Fruit fly (Drosophila melanogaster) whole organism, embryonic: Measurements from ENCODE around the gene mRpL13.

Experiments
- CG10267 ChIP-seq: fragments of 200-800 bp; sonication (Bioruptor generic); optimal IDR thresholded peaks from 2 replicates; lab custom pipeline; 2018; ENCODE audit warnings: missing biosample characterization, mild to moderate bottlenecking, missing genetic modification characterization, moderate library complexity
- CG11696 ChIP-seq: fragments of 200-800 bp; sonication (Bioruptor generic); IDR thresholded peaks from 2 replicates; pipeline ENCODE4 v1.3.6; 2022; ENCODE audit warnings: missing biosample characterization, missing genetic modification characterization
- CG11723 ChIP-seq: fragments of 200-800 bp; sonication (Bioruptor generic); optimal IDR thresholded peaks from 2 replicates; lab custom pipeline; 2017; ENCODE audit warnings: missing biosample characterization, mild to moderate bottlenecking, missing genetic modification characterization
- CG12391 ChIP-seq: fragments of 200-800 bp; sonication (Bioruptor generic); optimal IDR thresholded peaks from 3 replicates; lab custom pipeline; 2018; ENCODE audit warnings: missing biosample characterization, mild to moderate bottlenecking, missing genetic modification characterization, moderate library complexity
- CG12659 ChIP-seq: fragments of 200-800 bp; sonication (Bioruptor generic); optimal IDR thresholded peaks from 3 replicates; lab custom pipeline; 2017; ENCODE audit warnings: mild to moderate bottlenecking, missing biosample characterization, missing genetic modification reagents, missing genetic modification characterization
- CG13624 ChIP-seq: fragments of 200-800 bp; sonication (Bioruptor generic); optimal IDR thresholded peaks from 2 replicates; lab custom pipeline; 2016; ENCODE audit warnings: missing biosample characterization, missing genetic modification characterization
- CG1529 ChIP-seq: fragments of 200-800 bp; sonication (Bioruptor generic); optimal IDR thresholded peaks from 3 replicates; lab custom pipeline; 2018; ENCODE audit warnings: missing biosample characterization, missing genetic modification characterization
- CG16779 ChIP-seq: fragments of 200-800 bp; sonication (Bioruptor generic); IDR thresholded peaks from 2 replicates; pipeline ENCODE4 v1.3.6; 2022; ENCODE audit warnings: missing biosample characterization, missing genetic modification characterization
- CG17361 ChIP-seq: fragments of 200-800 bp; sonication (Bioruptor generic); IDR thresholded peaks from 3 replicates; pipeline ENCODE4 v1.3.6; 2022; ENCODE audit warnings: missing biosample characterization, missing genetic modification characterization
- CG17385 ChIP-seq: fragments of 200-800 bp; sonication (Bioruptor generic); optimal IDR thresholded peaks from 3 replicates; lab custom pipeline; 2018; ENCODE audit warnings: missing biosample characterization, mild to moderate bottlenecking, missing genetic modification characterization
- CG17802 ChIP-seq: fragments of 200-800 bp; sonication (Bioruptor generic); optimal IDR thresholded peaks from 2 replicates; lab custom pipeline; 2018; ENCODE audit warnings: missing biosample characterization, mild to moderate bottlenecking, missing genetic modification characterization, moderate library complexity
- CG17912 ChIP-seq: fragments of 200-800 bp; sonication (Bioruptor generic); optimal IDR thresholded peaks from 2 replicates; lab custom pipeline; 2018; ENCODE audit warnings: missing biosample characterization, mild to moderate bottlenecking, missing genetic modification characterization
- CG18262 ChIP-seq: fragments of 200-800 bp; optimal IDR thresholded peaks from 3 replicates; lab custom pipeline; 2019; ENCODE audit warnings: missing biosample characterization, mild to moderate bottlenecking, missing genetic modification characterization, moderate library complexity
- CG18599 ChIP-seq: fragments of 200-800 bp; sonication (Bioruptor generic); optimal IDR thresholded peaks from 3 replicates; lab custom pipeline; 2017; ENCODE audit warnings: missing biosample characterization, missing genetic modification characterization, mild to moderate bottlenecking, moderate library complexity, missing genetic modification reagents
- CG31224 ChIP-seq: fragments of 200-800 bp; sonication (Bioruptor generic); IDR thresholded peaks from 2 replicates; pipeline ENCODE4 v1.3.6; 2022; ENCODE audit warnings: missing biosample characterization, missing genetic modification characterization
- CG33213 ChIP-seq: fragments of 200-800 bp; sonication (Bioruptor generic); optimal IDR thresholded peaks from 3 replicates; lab custom pipeline; 2016; ENCODE audit warnings: missing biosample characterization, missing genetic modification characterization
- CG4360 ChIP-seq: fragments of 200-800 bp; sonication (Bioruptor generic); IDR thresholded peaks from 2 replicates; pipeline ENCODE4 v1.3.6; 2022; ENCODE audit warnings: missing biosample characterization, missing genetic modification characterization
- CG4404 ChIP-seq: fragments of 200-800 bp; sonication (Bioruptor generic); IDR thresholded peaks from 2 replicates; pipeline ENCODE4 v1.3.6; 2022; ENCODE audit warnings: missing biosample characterization, missing genetic modification characterization
- CG6765 ChIP-seq: fragments of 200-800 bp; sonication (Bioruptor generic); optimal IDR thresholded peaks from 3 replicates; lab custom pipeline; 2017; ENCODE audit warnings: missing biosample characterization, mild to moderate bottlenecking, missing genetic modification characterization
- CkIIα-i1 ChIP-seq: fragments of 200-800 bp; sonication (Bioruptor generic); IDR thresholded peaks from 2 replicates; pipeline ENCODE4 v1.3.6; 2022; ENCODE audit warnings: missing biosample characterization, missing genetic modification characterization
- Dip2 ChIP-seq: fragments of 200-800 bp; sonication (Bioruptor generic); IDR thresholded peaks from 2 replicates; pipeline ENCODE4 v1.3.6; 2022; ENCODE audit warnings: missing biosample characterization, missing genetic modification characterization
- Doc2 ChIP-seq: fragments of 200-800 bp; sonication (Bioruptor generic); IDR thresholded peaks from 2 replicates; pipeline ENCODE4 v1.3.6; 2022; ENCODE audit warnings: missing biosample characterization, missing genetic modification characterization
- Doc3 ChIP-seq: fragments of 200-800 bp; sonication (Bioruptor generic); IDR thresholded peaks from 3 replicates; pipeline ENCODE4 v1.3.6; 2022; ENCODE audit warnings: missing biosample characterization, missing genetic modification characterization; ENCODE audit not compliant: partially characterized antibody
- HLH3B ChIP-seq: fragments of 200-800 bp; sonication (Bioruptor generic); IDR thresholded peaks from 2 replicates; pipeline ENCODE4 v1.3.6; 2022; ENCODE audit warnings: missing biosample characterization, missing genetic modification characterization
- HLH54F ChIP-seq: fragments of 200-800 bp; sonication (Bioruptor generic); optimal IDR thresholded peaks from 3 replicates; lab custom pipeline; 2016; ENCODE audit warnings: missing biosample characterization, missing genetic modification characterization
- Hand ChIP-seq: fragments of 200-800 bp; sonication (Bioruptor generic); optimal IDR thresholded peaks from 2 replicates; lab custom pipeline; 2017; ENCODE audit warnings: mild to moderate bottlenecking, missing biosample characterization, missing genetic modification reagents, missing genetic modification characterization
- Lim3 ChIP-seq: fragments of 200-800 bp; sonication (Bioruptor generic); IDR thresholded peaks from 2 replicates; pipeline ENCODE4 v1.3.6; 2022; ENCODE audit warnings: missing biosample characterization, missing genetic modification characterization
- Nf-YA ChIP-seq: fragments of 200-800 bp; sonication (Bioruptor generic); IDR thresholded peaks from 2 replicates; pipeline ENCODE4 v1.3.6; 2022; ENCODE audit warnings: missing biosample characterization, missing genetic modification characterization
- Ptx1 ChIP-seq: fragments of 200-800 bp; sonication (Bioruptor generic); IDR thresholded peaks from 2 replicates; pipeline ENCODE4 v1.3.6; 2022; ENCODE audit warnings: missing biosample characterization, missing genetic modification characterization
- Sry-β ChIP-seq: fragments of 200-800 bp; sonication (Bioruptor generic); optimal IDR thresholded peaks from 2 replicates; lab custom pipeline; 2018; ENCODE audit warnings: missing biosample characterization, mild to moderate bottlenecking, missing genetic modification characterization, moderate library complexity
- bab2 ChIP-seq: fragments of 200-800 bp; sonication (Bioruptor generic); optimal IDR thresholded peaks from 2 replicates; lab custom pipeline; 2016; ENCODE audit warnings: missing biosample characterization, missing genetic modification characterization
- bigmax ChIP-seq: fragments of 200-800 bp; sonication (Bioruptor generic); optimal IDR thresholded peaks from 2 replicates; lab custom pipeline; 2018; ENCODE audit warnings: missing biosample characterization, mild to moderate bottlenecking, missing genetic modification characterization
- chif ChIP-seq, 2 experiments: fragments of 200-800 bp; sonication (Bioruptor generic); optimal IDR thresholded peaks; 3 replicates each; lab custom pipeline; 2016; ENCODE audit warnings: missing biosample characterization in 2 of 2, missing genetic modification characterization in 2 of 2
- gt ChIP-seq: fragments of 200-800 bp; sonication (Bioruptor generic); IDR thresholded peaks from 2 replicates; pipeline ENCODE4 v1.3.6; 2022; ENCODE audit warnings: missing biosample characterization, missing genetic modification characterization
- h ChIP-seq: fragments of >200 bp; optimal IDR thresholded peaks from 2 replicates; lab custom pipeline; 2017
- hb ChIP-seq: fragments of 200-800 bp; sonication (Bioruptor generic); IDR thresholded peaks from 3 replicates; pipeline ENCODE4 v1.3.6; 2022; ENCODE audit warnings: missing biosample characterization, missing genetic modification characterization; ENCODE audit not compliant: partially characterized antibody
- kah ChIP-seq: fragments of 200-800 bp; sonication (Bioruptor generic); optimal IDR thresholded peaks from 2 replicates; lab custom pipeline; 2018; ENCODE audit warnings: missing biosample characterization, mild to moderate bottlenecking, missing genetic modification characterization
- maf-S ChIP-seq: fragments of 200-800 bp; sonication (Bioruptor generic); optimal IDR thresholded peaks from 2 replicates; lab custom pipeline; 2016; ENCODE audit warnings: missing biosample characterization, missing genetic modification characterization
- oc ChIP-seq: fragments of 200-800 bp; sonication (Bioruptor generic); optimal IDR thresholded peaks from 2 replicates; lab custom pipeline; 2018; ENCODE audit warnings: missing biosample characterization, mild to moderate bottlenecking, missing genetic modification characterization, moderate library complexity
- pita ChIP-seq: fragments of 200-800 bp; sonication (Bioruptor generic); optimal IDR thresholded peaks from 2 replicates; lab custom pipeline; 2017; ENCODE audit warnings: missing biosample characterization, mild to moderate bottlenecking, missing genetic modification characterization
- pnt ChIP-seq: fragments of 200-800 bp; sonication (Bioruptor generic); optimal IDR thresholded peaks from 3 replicates; lab custom pipeline; 2016; ENCODE audit warnings: missing biosample characterization, missing genetic modification characterization
- sr ChIP-seq: fragments of 200-800 bp; sonication (Bioruptor generic); IDR thresholded peaks from 3 replicates; pipeline ENCODE4 v1.3.6; 2022; ENCODE audit warnings: missing biosample characterization, missing genetic modification characterization

mRpL13 gene

dm6 chr2L:18858661-18859532 is at the start of gene mRpL13, which contains the start of gene CG10602 (continued):
- TF ChIP-seq CG12391 (peak; percentile 29), pita (GFP tag; lab: Kevin White, UChicago) (peak; percentile 97), CG16779 (GFP tag; lab: Robert Waterston, UW) (no peak), Dip2 (GFP tag; lab: Robert Waterston, UW) (no peak), CG17802 (no peak), h (no peak), oc (tag; lab: Kevin White, UChicago) (no peak), CG4360 (GFP tag; lab: Robert Waterston, UW) (peak; percentile 86), Doc3 (GFP tag; lab: Robert Waterston, UW) (no peak), CG18599 (GFP tag; lab: Kevin White, UChicago) (no peak), CkIIα-i1 (GFP tag; lab: Robert Waterston, UW) (no peak), kah (no peak), CG11723 (no peak), CG4404 (GFP tag; lab: Robert Waterston, UW) (no peak), gt (GFP tag; lab: Robert Waterston, UW) (no peak), HLH54F (GFP tag; lab: Kevin White, UChicago) (peak; percentile 31), CG17361 (GFP tag; lab: Robert Waterston, UW) (peak; percentile 52; the same call in 2 of the 3 replicates), pnt (GFP tag; lab: Kevin White, UChicago) (peak; percentile 24), HLH3B (GFP tag; lab: Robert Waterston, UW) (no peak), Doc2 (no peak), sr (GFP tag; lab: Robert Waterston, UW) (no peak), chif (GFP tag; optimal IDR thresholded peaks at IDR 0.05; lab: Kevin White, UChicago) (peak in 1 of 2 experiments; percentile 51), CG6765 (GFP tag; lab: Kevin White, UChicago) (no peak), CG11696 (GFP tag; lab: Robert Waterston, UW) (no peak), CG12659 (GFP tag; lab: Kevin White, UChicago) (peak; percentile 73), CG17385 (GFP tag; lab: Kevin White, UChicago) (no peak), Hand (GFP tag; lab: Kevin White, UChicago) (no peak), CG17912 (GFP tag; lab: Kevin White, UChicago) (no peak), CG10267 (peak; percentile 61), maf-S (GFP tag; lab: Kevin White, UChicago) (no peak), CG18262 (no peak), CG1529 (GFP tag; lab: Kevin White, UChicago) (no peak), bab2 (no peak), CG33213 (GFP tag; lab: Kevin White, UChicago) (peak; percentile 84), Nf-YA (GFP tag; lab: Robert Waterston, UW) (no peak), hb (GFP tag; lab: Robert Waterston, UW) (no peak), CG31224 (GFP tag; lab: Robert Waterston, UW) (no peak), Ptx1 (GFP tag; lab: Robert Waterston, UW) (no peak), CG13624 (peak; percentile 45), Lim3 (no peak), bigmax (no peak), Sry-β (GFP tag; lab: Kevin White, UChicago) (no peak)
